Worm (Caenorhabditis elegans): ENCODE data around the gene rpl-23.
A peak's percentile ranks its signal among the peaks of the same experiment; 100 is the strongest.

The rpl-23 gene

ce11 chrIII:5714984-5715454 is 9.1 kb upstream of the rpl-23 start (continued):
- no peak for TF ChIP-seq madf-8 (GFP tag; conservative IDR thresholded peaks at IDR 0.05)
- TF ChIP-seq ztf-25 (GFP tag; IDR thresholded peaks at IDR 0.05): no peak
- no peak for TF ChIP-seq egl-44 (GFP tag; IDR thresholded peaks at IDR 0.05)
- TF ChIP-seq cebp-2 (GFP tag; IDR thresholded peaks at IDR 0.05): no peak
- TF ChIP-seq lsy-27 (tag; optimal IDR thresholded peaks at IDR 0.05; ENCODE audit: borderline replicate concordance, insufficient read depth): no peak
- TF ChIP-seq Y56A3A.18 (GFP tag; IDR thresholded peaks at IDR 0.05): 0 out of 2 replicates have a peak, but pooled peaks have one; percentile 23
- TF ChIP-seq K11D2.4 (GFP tag; IDR thresholded peaks at IDR 0.05): no peak
- peak in 1 of 2 experiments; percentile 90 for TF ChIP-seq let-607 (tag; optimal IDR thresholded peaks at IDR 0.05)
- TF ChIP-seq akir-1 (GFP tag; optimal IDR thresholded peaks at IDR 0.05): no peak
- no peak for TF ChIP-seq chd-7 (tag; optimal IDR thresholded peaks at IDR 0.05)
- TF ChIP-seq mes-4 (tag; optimal IDR thresholded peaks at IDR 0.05): no peak
- no peak for TF ChIP-seq F39B2.1 (GFP tag; IDR thresholded peaks at IDR 0.05)
- no peak for TF ChIP-seq ztf-3 (GFP tag; optimal IDR thresholded peaks at IDR 0.05)
- TF ChIP-seq lir-1 (GFP tag; conservative IDR thresholded peaks at IDR 0.05): no peak
- no peak for TF ChIP-seq B0019.2 (GFP tag; conservative IDR thresholded peaks at IDR 0.05)
- no peak for TF ChIP-seq ets-4 (GFP tag; optimal IDR thresholded peaks at IDR 0.05)
- no peak for TF ChIP-seq hlh-12 (tag; optimal IDR thresholded peaks at IDR 0.05)
- TF ChIP-seq ceh-91 (GFP tag; IDR thresholded peaks at IDR 0.05): no peak
- TF ChIP-seq F57A8.1 (GFP tag; optimal IDR thresholded peaks at IDR 0.05): no peak
- TF ChIP-seq lag-1 (GFP tag; IDR thresholded peaks at IDR 0.05): no peak

DNA sequence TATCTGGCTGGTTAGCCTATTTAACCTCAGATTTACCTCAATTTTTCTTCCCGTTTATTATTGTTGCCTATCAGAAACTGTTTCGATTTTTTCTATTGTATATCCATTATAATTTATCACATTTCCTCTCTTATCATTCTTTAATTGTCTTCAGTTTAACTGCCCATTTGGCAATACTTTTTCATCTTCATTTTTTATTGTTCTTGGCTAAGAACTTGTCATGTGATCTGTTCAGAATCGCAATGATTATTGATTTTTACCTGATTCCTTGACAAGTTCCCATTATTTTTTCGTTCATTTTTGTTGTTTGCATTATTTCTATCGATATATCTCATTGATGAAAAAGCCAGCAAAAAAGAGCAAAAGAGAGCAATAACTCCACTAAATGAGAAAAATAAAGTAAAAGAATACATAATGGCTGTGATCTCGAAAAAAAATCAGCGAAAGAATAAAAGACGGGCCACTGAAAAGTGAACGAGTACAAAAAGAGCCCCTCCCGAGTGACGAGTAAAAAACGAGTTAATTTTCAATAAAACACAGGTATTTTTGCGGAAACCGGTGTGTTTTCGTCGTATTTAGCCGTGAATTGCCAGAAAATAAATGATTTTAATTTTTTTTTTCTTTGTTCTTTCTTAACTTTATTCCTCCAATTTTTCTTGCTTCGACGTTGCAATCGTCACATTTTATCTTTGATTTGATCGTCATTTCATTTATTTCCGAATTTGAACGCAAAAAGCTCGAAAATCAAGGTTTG is 8.5 kb upstream of the rpl-23 start, which contains the start of gene arf-1:
Gene arf-1 (plus strand): TSS at position 657 of the 754 bp plus-strand sequence.
- TF ChIP-seq lin-40 (tag; optimal IDR thresholded peaks at IDR 0.05) (no peak), nfya-2 (GFP tag; IDR thresholded peaks at IDR 0.05) (no peak), rec-8 (tag; optimal IDR thresholded peaks at IDR 0.05) (no peak), mes-4 (tag; optimal IDR thresholded peaks at IDR 0.05) (no peak), Y79H2A.3 (GFP tag; conservative IDR thresholded peaks at IDR 0.05) (no peak), ama-1 (optimal IDR thresholded peaks at IDR 0.05) (peak; percentile 11), ama-1 (GFP tag; optimal IDR thresholded peaks at IDR 0.05) (peak in 1 of 2 experiments; percentile 84), tlf-1 (GFP tag; optimal IDR thresholded peaks at IDR 0.05) (peak; percentile 30), ZK185.1 (tag; optimal IDR thresholded peaks at IDR 0.05; ENCODE audit: poor library complexity, severe bottlenecking) (no peak), egrh-3 (GFP tag; IDR thresholded peaks at IDR 0.05) (no peak), dox-1 (GFP tag; IDR thresholded peaks at IDR 0.05) (no peak), somi-1 (GFP tag; optimal IDR thresholded peaks at IDR 0.05) (no peak), pbrm-1 (GFP tag; IDR thresholded peaks at IDR 0.05) (no peak), B0336.3 (GFP tag; IDR thresholded peaks at IDR 0.05) (peak; percentile 84)

DNA sequence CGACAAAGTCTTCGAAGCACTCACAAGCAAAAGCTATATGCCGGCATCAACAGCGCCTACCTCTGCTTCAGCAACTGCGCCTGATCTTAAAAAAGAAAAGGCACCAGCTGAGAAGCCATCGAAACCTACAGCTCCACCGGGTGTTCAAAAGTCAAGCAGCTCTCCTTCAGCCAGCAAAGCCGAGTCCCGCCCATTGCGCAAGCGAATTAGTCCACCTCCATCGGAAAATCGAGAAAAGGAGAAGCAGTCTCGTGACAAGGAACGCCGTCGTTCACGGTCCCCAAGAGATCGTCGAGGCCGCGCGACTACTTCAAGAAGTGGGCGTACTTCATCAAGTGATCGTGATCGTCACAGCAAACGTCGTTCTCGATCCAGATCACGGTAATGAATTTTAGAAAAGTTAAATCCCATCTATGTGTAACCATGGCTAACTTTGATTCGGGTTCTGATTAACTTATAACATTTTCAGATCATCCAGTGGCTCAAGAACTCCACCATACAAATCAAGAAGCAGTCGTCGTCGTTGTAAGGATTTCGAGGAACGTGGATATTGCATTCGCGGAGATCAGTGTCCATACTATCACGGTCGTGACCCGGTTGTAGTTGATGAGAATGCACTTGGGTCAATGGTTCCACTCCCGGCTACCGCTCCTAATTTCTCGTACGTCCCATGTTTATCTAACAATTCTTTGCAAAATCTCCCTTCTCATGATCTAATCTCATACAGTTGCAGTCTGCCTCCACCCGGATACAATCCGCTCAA is 6.1 kb upstream of the rpl-23 start:
- TF ChIP-seq F49E8.2 (tag; optimal IDR thresholded peaks at IDR 0.05; ENCODE audit: insufficient read depth): no peak
- 0 out of 2 replicates have a peak, but pooled peaks have one; percentile 25 for TF ChIP-seq B0336.3 (GFP tag; IDR thresholded peaks at IDR 0.05)
- peak; percentile 58; the same call in 1 of the 2 replicates for TF ChIP-seq zfh-2 (GFP tag; conservative IDR thresholded peaks at IDR 0.05)
